Worm (Caenorhabditis elegans): ENCODE data around the gene F40G9.7.

- no peak for TF ChIP-seq klf-2 (GFP tag; conservative IDR thresholded peaks at IDR 0.05)
- no peak for TF ChIP-seq ref-1 (GFP tag; conservative IDR thresholded peaks at IDR 0.05)
- TF ChIP-seq flt-1 (GFP tag; IDR thresholded peaks at IDR 0.05) = no peak
- no peak for TF ChIP-seq ztf-29 (GFP tag; IDR thresholded peaks at IDR 0.05)
- no peak for TF ChIP-seq T22C8.4 (GFP tag; IDR thresholded peaks at IDR 0.05)
- TF ChIP-seq med-1 (GFP tag; optimal IDR thresholded peaks at IDR 0.05; ENCODE audit: insufficient read depth) = no peak
- TF ChIP-seq ztf-23 (GFP tag; IDR thresholded peaks at IDR 0.05) = no peak
- TF ChIP-seq tab-1 (GFP tag; IDR thresholded peaks at IDR 0.05) = no peak
These were observed 19.1 kb upstream of the F40G9.7 start, which contains the start of gene fbxb-84 for ce11 chrIII:146369-146768.

All from whole organism, midembryonic.